Worm (Caenorhabditis elegans) whole organism, young adult: ENCODE results near the gene Y7A5A.13.
A peak's percentile ranks its signal among the peaks of the same experiment; 100 is the strongest.

Experiments used
- B0019.2 ChIP-seq: fragments of 200-800 bp; sonication (Bioruptor generic); conservative IDR thresholded peaks from 2 replicates; pipeline ENCODE4 v1.3.6; 2022; ENCODE audit warnings: missing genetic modification reagents, missing genetic modification characterization, missing compliant biosample characterization
- B0261.1 ChIP-seq: sonication (generic microtip); optimal IDR thresholded peaks from 2 replicates; lab custom pipeline; 2016; ENCODE audit warnings: mild to moderate bottlenecking, missing genetic modification characterization, moderate library complexity, missing compliant biosample characterization
- C06A6.2 ChIP-seq: fragments of 200-800 bp; sonication (Bioruptor generic); conservative IDR thresholded peaks from 2 replicates; pipeline ENCODE4 v1.3.6; 2022; ENCODE audit warnings: missing genetic modification characterization, missing compliant biosample characterization
- D2030.7 ChIP-seq: fragments of 200-800 bp; sonication (Bioruptor generic); IDR thresholded peaks from 2 replicates; pipeline ENCODE4 v1.3.6; 2022; ENCODE audit warnings: missing genetic modification reagents, missing genetic modification characterization, missing compliant biosample characterization
- F23B12.7 ChIP-seq: sonication (generic microtip); optimal IDR thresholded peaks from 2 replicates; lab custom pipeline; 2017; ENCODE audit warnings: missing genetic modification characterization, mild to moderate bottlenecking, missing compliant biosample characterization, antibody characterized with exemption, moderate library complexity; ENCODE audit not compliant: insufficient read depth
- F39B2.1 ChIP-seq: fragments of 200-800 bp; sonication (Bioruptor generic); IDR thresholded peaks from 2 replicates; pipeline ENCODE4 v1.3.6; 2022; ENCODE audit warnings: missing genetic modification reagents, missing genetic modification characterization, missing compliant biosample characterization
- K12H6.12 ChIP-seq: fragments of 200-800 bp; sonication (Bioruptor generic); optimal IDR thresholded peaks from 2 replicates; lab custom pipeline; 2018; ENCODE audit warnings: mild to moderate bottlenecking, missing genetic modification characterization, missing compliant biosample characterization
- Y53G8AR.9 ChIP-seq: fragments of 200-800 bp; sonication (Bioruptor generic); conservative IDR thresholded peaks from 2 replicates; pipeline ENCODE4 v1.3.6; 2022; ENCODE audit warnings: missing genetic modification reagents, missing genetic modification characterization, missing compliant biosample characterization
- Y56A3A.18 ChIP-seq: fragments of 200-800 bp; sonication (Bioruptor generic); IDR thresholded peaks from 2 replicates; pipeline ENCODE4 v1.3.6; 2022; ENCODE audit warnings: missing genetic modification reagents, missing genetic modification characterization, missing compliant biosample characterization
- Y95B8A.8 ChIP-seq: fragments of 200-800 bp; sonication (Bioruptor generic); IDR thresholded peaks from 2 replicates; pipeline ENCODE4 v1.3.6; 2022; ENCODE audit warnings: missing genetic modification reagents, missing genetic modification characterization, missing compliant biosample characterization
- ZK185.1 ChIP-seq: sonication (generic microtip); optimal IDR thresholded peaks from 2 replicates; lab custom pipeline; 2016; ENCODE audit warnings: mild to moderate bottlenecking, missing genetic modification characterization, missing compliant biosample characterization; ENCODE audit not compliant: poor library complexity, severe bottlenecking
- ama-1 ChIP-seq, 3 experiments: fragments of 150-350 bp in 1 of 3; sonication (generic microtip) in 2 of 3; optimal IDR thresholded peaks; 2 replicates each; lab custom pipeline; 2014 to 2018; ENCODE audit warnings: missing biosample characterization in 2 of 3, missing genetic modification characterization in 2 of 3, missing genetic modification reagents in 2 of 3
- atf-7 ChIP-seq: sonication (generic microtip); optimal IDR thresholded peaks from 2 replicates; lab custom pipeline; 2017; ENCODE audit warnings: mild to moderate bottlenecking, missing genetic modification characterization, missing compliant biosample characterization
- attf-6 ChIP-seq: fragments of 200-800 bp; sonication (Bioruptor generic); IDR thresholded peaks from 2 replicates; pipeline ENCODE4 v1.3.6; 2022; ENCODE audit warnings: missing genetic modification reagents, missing genetic modification characterization, missing compliant biosample characterization
- ccch-3 ChIP-seq: fragments of 200-800 bp; sonication (Bioruptor generic); optimal IDR thresholded peaks from 2 replicates; lab custom pipeline; 2018; ENCODE audit warnings: mild to moderate bottlenecking, missing genetic modification characterization, missing compliant biosample characterization
- cebp-1 ChIP-seq, 2 experiments: fragments of 200-800 bp in 1 of 2; sonication (Bioruptor generic) in 1 of 2; sonication (generic microtip) in 1 of 2; IDR thresholded peaks in 1 of 2; optimal IDR thresholded peaks in 1 of 2; 2 replicates each; pipeline versions ENCODE4 v1.3.6 to Lab custom; 2017 to 2022; ENCODE audit warnings: missing compliant biosample characterization in 2 of 2, missing genetic modification characterization in 2 of 2, mild to moderate bottlenecking in 1 of 2, missing genetic modification reagents in 1 of 2, moderate library complexity in 1 of 2
- cebp-2 ChIP-seq: fragments of 200-800 bp; sonication (Bioruptor generic); IDR thresholded peaks from 2 replicates; pipeline ENCODE4 v1.3.6; 2022; ENCODE audit warnings: missing genetic modification characterization, missing compliant biosample characterization
- ceh-100 ChIP-seq: fragments of 200-800 bp; sonication (Bioruptor generic); IDR thresholded peaks from 2 replicates; pipeline ENCODE4 v1.3.6; 2022; ENCODE audit warnings: missing genetic modification reagents, missing genetic modification characterization, missing compliant biosample characterization
- die-1 ChIP-seq: sonication (generic microtip); optimal IDR thresholded peaks from 2 replicates; lab custom pipeline; 2016; ENCODE audit warnings: missing genotype, mild to moderate bottlenecking, missing genetic modification characterization, missing compliant biosample characterization
- dox-1 ChIP-seq: fragments of 200-800 bp; sonication (Bioruptor generic); IDR thresholded peaks from 2 replicates; pipeline ENCODE4 v1.3.6; 2022; ENCODE audit warnings: missing genetic modification reagents, missing genetic modification characterization, missing compliant biosample characterization
- egrh-3 ChIP-seq: fragments of 200-800 bp; sonication (Bioruptor generic); IDR thresholded peaks from 2 replicates; pipeline ENCODE4 v1.3.6; 2022; ENCODE audit warnings: missing genetic modification reagents, missing genetic modification characterization, missing compliant biosample characterization
- ekl-4 ChIP-seq: fragments of 200-800 bp; sonication (Bioruptor generic); IDR thresholded peaks from 2 replicates; pipeline ENCODE4 v1.3.6; 2022; ENCODE audit warnings: missing genetic modification reagents, missing genetic modification characterization, missing compliant biosample characterization
- gei-17 ChIP-seq: fragments of 200-800 bp; sonication (Bioruptor generic); optimal IDR thresholded peaks from 2 replicates; lab custom pipeline; 2018; ENCODE audit warnings: mild to moderate bottlenecking, missing genetic modification characterization, missing compliant biosample characterization
- hmg-1.2 ChIP-seq: fragments of 200-800 bp; sonication (Bioruptor generic); IDR thresholded peaks from 2 replicates; pipeline ENCODE4 v1.3.6; 2022; ENCODE audit warnings: missing genetic modification reagents, missing genetic modification characterization, missing compliant biosample characterization
- hrde-1 ChIP-seq: sonication (generic microtip); optimal IDR thresholded peaks from 2 replicates; lab custom pipeline; 2016; ENCODE audit warnings: missing genetic modification characterization, mild to moderate bottlenecking, missing compliant biosample characterization, moderate library complexity, missing genotype, missing genetic modification reagents, borderline replicate concordance
- lin-26 ChIP-seq: fragments of 200-800 bp; sonication (Bioruptor generic); IDR thresholded peaks from 2 replicates; pipeline ENCODE4 v1.3.6; 2022; ENCODE audit warnings: missing genetic modification reagents, missing genetic modification characterization, missing compliant biosample characterization
- lin-40 ChIP-seq: sonication (generic microtip); optimal IDR thresholded peaks from 2 replicates; lab custom pipeline; 2016; ENCODE audit warnings: missing genetic modification characterization, mild to moderate bottlenecking, missing compliant biosample characterization, missing genotype, missing genetic modification reagents
- madf-8 ChIP-seq: fragments of 200-800 bp; sonication (Bioruptor generic); conservative IDR thresholded peaks from 2 replicates; pipeline ENCODE4 v1.3.6; 2022; ENCODE audit warnings: missing genetic modification reagents, missing genetic modification characterization, missing compliant biosample characterization
- mcd-1 ChIP-seq: fragments of 200-800 bp; sonication (Bioruptor generic); IDR thresholded peaks from 2 replicates; pipeline ENCODE4 v1.3.6; 2022; ENCODE audit warnings: missing genetic modification reagents, missing genetic modification characterization, missing compliant biosample characterization
- nfyb-1 ChIP-seq: fragments of 200-800 bp; sonication (Bioruptor generic); IDR thresholded peaks from 2 replicates; pipeline ENCODE4 v1.3.6; 2022; ENCODE audit warnings: missing genetic modification reagents, missing genetic modification characterization, missing compliant biosample characterization
- pbrm-1 ChIP-seq: fragments of 200-800 bp; sonication (Bioruptor generic); IDR thresholded peaks from 2 replicates; pipeline ENCODE4 v1.3.6; 2022; ENCODE audit warnings: missing genetic modification reagents, missing genetic modification characterization, missing compliant biosample characterization
- pha-4 ChIP-seq: fragments of 150-350 bp; sonication (generic microtip); optimal IDR thresholded peaks from 2 replicates; lab custom pipeline; 2014; ENCODE audit warnings: missing biosample characterization, missing genetic modification reagents, missing genetic modification characterization
- rcor-1 ChIP-seq: fragments of 200-800 bp; sonication (Bioruptor generic); IDR thresholded peaks from 2 replicates; pipeline ENCODE4 v1.3.6; 2022; ENCODE audit warnings: missing genetic modification reagents, missing genetic modification characterization, missing compliant biosample characterization
- rpc-1 ChIP-seq, 2 experiments: fragments of 150-350 bp in 1 of 2; sonication (generic microtip) in 1 of 2; optimal IDR thresholded peaks; 2 replicates each; lab custom pipeline; 2014 to 2018; ENCODE audit warnings: missing biosample characterization in 1 of 2, missing genetic modification characterization in 1 of 2, missing genetic modification reagents in 1 of 2, missing genotype in 1 of 2
- snpc-1.1 ChIP-seq: sonication (generic microtip); optimal IDR thresholded peaks from 2 replicates; lab custom pipeline; 2017; ENCODE audit warnings: missing genetic modification characterization, mild to moderate bottlenecking, missing compliant biosample characterization, antibody characterized with exemption, moderate library complexity, missing genotype, missing genetic modification reagents; ENCODE audit not compliant: insufficient read depth
- snpc-4 ChIP-seq, 5 experiments: fragments of 150-350 bp in 1 of 5; sonication (generic microtip) in 4 of 5; optimal IDR thresholded peaks; 2 replicates each; lab custom pipeline; 2014 to 2018; ENCODE audit warnings: missing genetic modification characterization in 5 of 5, missing biosample characterization in 3 of 5, antibody characterized with exemption in 2 of 5, mild to moderate bottlenecking in 2 of 5, missing compliant biosample characterization in 2 of 5, missing genotype in 2 of 5, moderate library complexity in 2 of 5, missing genetic modification reagents in 1 of 5
- tbp1 ChIP-seq: fragments of 200-800 bp; sonication (Bioruptor generic); optimal IDR thresholded peaks from 2 replicates; lab custom pipeline; 2018; ENCODE audit warnings: mild to moderate bottlenecking, missing genetic modification characterization, missing compliant biosample characterization
- unc-62 ChIP-seq: fragments of 150-350 bp; optimal IDR thresholded peaks from 2 replicates; lab custom pipeline; 2014; ENCODE audit warnings: missing biosample characterization, missing genetic modification reagents, missing genetic modification characterization
- ztf-25 ChIP-seq: fragments of 200-800 bp; sonication (Bioruptor generic); IDR thresholded peaks from 2 replicates; pipeline ENCODE4 v1.3.6; 2022; ENCODE audit warnings: missing genetic modification reagents, missing genetic modification characterization, missing compliant biosample characterization
- ztf-26 ChIP-seq: sonication (generic microtip); optimal IDR thresholded peaks from 2 replicates; lab custom pipeline; 2017; ENCODE audit warnings: missing genetic modification characterization, missing compliant biosample characterization

The Y7A5A.13 gene

ce11 chrX:15747814-15748213, 25.8 kb upstream of the Y7A5A.13 start:
- TF ChIP-seq snpc-4 (GFP tag; optimal IDR thresholded peaks at IDR 0.05; lab: Kevin White, UChicago) (no peak), snpc-4 (tag; optimal IDR thresholded peaks at IDR 0.05; lab: Kevin White, UChicago) (peak in 2 of 4 experiments; percentile 11 to 54), hmg-1.2 (GFP tag; lab: Robert Waterston, UW) (peak; percentile 36), mcd-1 (GFP tag; lab: Robert Waterston, UW) (0 out of 2 replicates have a peak, but pooled peaks have one; percentile 17), D2030.7 (GFP tag; lab: Robert Waterston, UW) (peak; percentile 36; the same call in 1 of the 2 replicates), C06A6.2 (GFP tag; lab: Robert Waterston, UW) (no peak), ccch-3 (GFP tag; lab: Kevin White, UChicago) (no peak), ama-1 (optimal IDR thresholded peaks at IDR 0.05; lab: Kevin White, UChicago) (no peak), ama-1 (GFP tag; optimal IDR thresholded peaks at IDR 0.05; lab: Kevin White, UChicago) (no peak), attf-6 (GFP tag; lab: Robert Waterston, UW) (peak; percentile 41), ztf-26 (tag; lab: Kevin White, UChicago) (peak; percentile 14), ZK185.1 (tag; lab: Kevin White, UChicago) (peak; percentile 56), B0019.2 (no peak), lin-26 (GFP tag; lab: Robert Waterston, UW) (peak; percentile 35; the same call in 1 of the 2 replicates), rpc-1 (optimal IDR thresholded peaks at IDR 0.05; lab: Kevin White, UChicago) (peak; percentile 61), rpc-1 (tag; optimal IDR thresholded peaks at IDR 0.05; lab: Kevin White, UChicago) (peak; percentile 69), ceh-100 (GFP tag; lab: Robert Waterston, UW) (0 out of 2 replicates have a peak, but pooled peaks have one; percentile 10), tbp1 (GFP tag; lab: Kevin White, UChicago) (peak; percentile 80), Y56A3A.18 (GFP tag; lab: Robert Waterston, UW) (0 out of 2 replicates have a peak, but pooled peaks have one; percentile 40), nfyb-1 (GFP tag; lab: Robert Waterston, UW) (peak; percentile 72), rcor-1 (GFP tag; lab: Robert Waterston, UW) (0 out of 2 replicates have a peak, but pooled peaks have one; percentile 34), Y53G8AR.9 (no peak), unc-62 (GFP tag; lab: Kevin White, UChicago) (no peak), madf-8 (GFP tag; lab: Robert Waterston, UW) (peak; percentile 10; the same call in 1 of the 2 replicates), lin-40 (peak; percentile 9), atf-7 (tag; lab: Kevin White, UChicago) (no peak), F23B12.7 (tag; lab: Kevin White, UChicago) (no peak), B0261.1 (tag; lab: Kevin White, UChicago) (peak; percentile 60), pha-4 (tag; lab: Kevin White, UChicago) (no peak), Y95B8A.8 (GFP tag; lab: Robert Waterston, UW) (no peak)

DNA sequence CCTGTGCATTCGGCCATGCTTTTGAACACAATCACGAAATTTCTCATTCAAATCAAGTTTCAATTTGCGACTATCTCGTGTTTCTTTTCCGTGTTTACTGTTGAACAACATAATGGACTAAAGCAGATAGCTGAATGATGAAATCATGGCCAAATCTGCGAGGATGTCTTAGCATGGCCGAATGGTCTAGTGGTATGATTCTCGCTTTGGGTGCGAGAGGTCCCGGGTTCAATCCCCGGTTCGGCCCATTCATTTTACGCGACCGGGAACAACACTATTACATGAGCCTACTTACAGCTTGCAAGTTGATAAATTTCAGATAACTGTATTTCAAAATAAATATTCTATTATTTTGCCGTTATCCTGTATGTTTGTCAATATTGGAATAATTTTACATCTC, 22.4 kb upstream of the Y7A5A.13 start:
- peak; percentile 55 for TF ChIP-seq B0261.1 (tag; lab: Kevin White, UChicago)
- no peak for TF ChIP-seq gei-17 (GFP tag; lab: Kevin White, UChicago)
- peak; percentile 41; the same call in 1 of the 2 replicates for TF ChIP-seq nfyb-1 (GFP tag; lab: Robert Waterston, UW)
- no peak for TF ChIP-seq ama-1 (optimal IDR thresholded peaks at IDR 0.05; lab: Kevin White, UChicago)
- TF ChIP-seq ama-1 (GFP tag; optimal IDR thresholded peaks at IDR 0.05; lab: Kevin White, UChicago): no peak
- TF ChIP-seq egrh-3 (GFP tag; lab: Robert Waterston, UW): no peak
- peak; percentile 44 for TF ChIP-seq die-1 (tag; lab: Kevin White, UChicago)
- TF ChIP-seq lin-26 (GFP tag; lab: Robert Waterston, UW): peak; percentile 77
- peak; percentile 8 for TF ChIP-seq snpc-1.1 (tag; lab: Kevin White, UChicago)
- no peak for TF ChIP-seq B0019.2
- TF ChIP-seq rpc-1 (optimal IDR thresholded peaks at IDR 0.05; lab: Kevin White, UChicago): peak; percentile 46
- peak; percentile 75 for TF ChIP-seq rpc-1 (tag; optimal IDR thresholded peaks at IDR 0.05; lab: Kevin White, UChicago)
- 0 out of 2 replicates have a peak, but pooled peaks have one; percentile 31 for TF ChIP-seq attf-6 (GFP tag; lab: Robert Waterston, UW)
- peak; percentile 26 for TF ChIP-seq snpc-4 (GFP tag; optimal IDR thresholded peaks at IDR 0.05; lab: Kevin White, UChicago)
- TF ChIP-seq snpc-4 (tag; optimal IDR thresholded peaks at IDR 0.05; lab: Kevin White, UChicago): peak in 2 of 4 experiments; percentile 15 to 65
- TF ChIP-seq cebp-2 (GFP tag; lab: Robert Waterston, UW): no peak
- 0 out of 2 replicates have a peak, but pooled peaks have one; percentile 17 for TF ChIP-seq ekl-4 (GFP tag; lab: Robert Waterston, UW)
- TF ChIP-seq K12H6.12 (tag; lab: Kevin White, UChicago): no peak
- TF ChIP-seq tbp1 (GFP tag; lab: Kevin White, UChicago): peak; percentile 85
- TF ChIP-seq pbrm-1 (GFP tag; lab: Robert Waterston, UW): peak; percentile 45; the same call in 1 of the 2 replicates
- TF ChIP-seq cebp-1 (GFP tag; IDR thresholded peaks at IDR 0.05; lab: Robert Waterston, UW): no peak
- TF ChIP-seq cebp-1 (tag; optimal IDR thresholded peaks at IDR 0.05; lab: Kevin White, UChicago): no peak
- TF ChIP-seq hrde-1 (tag; lab: Kevin White, UChicago): no peak
- TF ChIP-seq Y56A3A.18 (GFP tag; lab: Robert Waterston, UW): peak; percentile 39; the same call in 1 of the 2 replicates
- TF ChIP-seq ztf-25 (GFP tag; lab: Robert Waterston, UW): 0 out of 2 replicates have a peak, but pooled peaks have one; percentile 8
- peak; percentile 75 for TF ChIP-seq D2030.7 (GFP tag; lab: Robert Waterston, UW)
- peak; percentile 59; the same call in 1 of the 2 replicates for TF ChIP-seq dox-1
- 0 out of 2 replicates have a peak, but pooled peaks have one; percentile 20 for TF ChIP-seq F39B2.1 (GFP tag; lab: Robert Waterston, UW)
